Worm (Caenorhabditis elegans) whole organism, L4/young adult: ENCODE results near the gene Y39B6A.13.

ENCODE experiments used
- W03F9.2 ChIP-seq: fragments of 150-350 bp; optimal IDR thresholded peaks from 2 replicates; lab custom pipeline; 2014; ENCODE audit warnings: missing biosample characterization, missing genetic modification characterization
- dao-5 ChIP-seq: sonication (generic microtip); optimal IDR thresholded peaks from 2 replicates; lab custom pipeline; 2016; ENCODE audit warnings: missing genotype, missing genetic modification characterization, moderate library complexity, missing compliant biosample characterization
- him-1 ChIP-seq: sonication (generic microtip); optimal IDR thresholded peaks from 2 replicates; lab custom pipeline; 2016; ENCODE audit warnings: missing genotype, missing genetic modification reagents, missing genetic modification characterization, missing compliant biosample characterization

The Y39B6A.13 gene

ce11 chrV:19119260-19119659 is at the start of gene Y39B6A.13:
Gene Y39B6A.13 (minus strand): TSS chrV:19119425.
- TF ChIP-seq W03F9.2 (tag; lab: Kevin White, UChicago) (no peak), him-1 (no peak), dao-5 (tag; lab: Kevin White, UChicago) (no peak)

ce11 chrV:19158664-19159063 is 39.4 kb upstream of the Y39B6A.13 start, which contains the start of gene Y39B6A.5:
Gene Y39B6A.5 (minus strand): TSS chrV:19158877.
- TF ChIP-seq him-1 (no peak), dao-5 (tag; lab: Kevin White, UChicago) (no peak), W03F9.2 (tag; lab: Kevin White, UChicago) (peak; percentile 47)

ce11 chrV:19153806-19154205 is 34.6 kb upstream of the Y39B6A.13 start, which contains the start of gene tsp-13:
Gene tsp-13 (plus strand): TSS chrV:19154106.
- TF ChIP-seq him-1 (no peak), dao-5 (tag; lab: Kevin White, UChicago) (no peak), W03F9.2 (tag; lab: Kevin White, UChicago) (no peak)

ce11 chrV:19153244-19153643 is 34.0 kb upstream of the Y39B6A.13 start:
- TF ChIP-seq W03F9.2 (tag; lab: Kevin White, UChicago) = no peak
- no peak for TF ChIP-seq him-1
- TF ChIP-seq dao-5 (tag; lab: Kevin White, UChicago) = no peak

- TF ChIP-seq dao-5 (tag; lab: Kevin White, UChicago) = no peak
- no peak for TF ChIP-seq W03F9.2 (tag; lab: Kevin White, UChicago)
- TF ChIP-seq him-1 = no peak
These were observed 33.1 kb upstream of the Y39B6A.13 start, which contains the start of gene Y39B6A.69 for ce11 chrV:19152328-19152727. Gene Y39B6A.69 (minus strand): TSS chrV:19152428.

- TF ChIP-seq dao-5 (tag; lab: Kevin White, UChicago) (no peak), him-1 (no peak), W03F9.2 (tag; lab: Kevin White, UChicago) (no peak)
These were observed 29.8 kb upstream of the Y39B6A.13 start, which contains the start of gene Y39B6A.7 for ce11 chrV:19149057-19149456. Gene Y39B6A.7 (minus strand): TSS chrV:19149157.

ce11 chrV:19148350-19148749 is 29.1 kb upstream of the Y39B6A.13 start:
- no peak for TF ChIP-seq dao-5 (tag; lab: Kevin White, UChicago)
- no peak for TF ChIP-seq him-1
- TF ChIP-seq W03F9.2 (tag; lab: Kevin White, UChicago) = no peak

- TF ChIP-seq W03F9.2 (tag; lab: Kevin White, UChicago) = no peak
- TF ChIP-seq dao-5 (tag; lab: Kevin White, UChicago) = no peak
- no peak for TF ChIP-seq him-1
These were observed 23.4 kb upstream of the Y39B6A.13 start for ce11 chrV:19142595-19142994.

ce11 chrV:19140495-19140894 is 21.3 kb upstream of the Y39B6A.13 start, which contains the start of gene cpg-23:
Gene cpg-23 (plus strand): TSS chrV:19140795.
- no peak for TF ChIP-seq W03F9.2 (tag; lab: Kevin White, UChicago)
- TF ChIP-seq him-1 = no peak
- TF ChIP-seq dao-5 (tag; lab: Kevin White, UChicago) = no peak

- TF ChIP-seq dao-5 (tag; lab: Kevin White, UChicago) = no peak
- TF ChIP-seq him-1 = no peak
- TF ChIP-seq W03F9.2 (tag; lab: Kevin White, UChicago) = no peak
These were observed 17.0 kb upstream of the Y39B6A.13 start, which contains the start of gene Y39B6A.9 for ce11 chrV:19136206-19136605. Gene Y39B6A.9 (plus strand): TSS chrV:19136506.

ce11 chrV:19133507-19133906 is 14.3 kb upstream of the Y39B6A.13 start, which contains the start of gene Y39B6A.10:
Gene Y39B6A.10 (minus strand): TSS chrV:19133607.
- TF ChIP-seq W03F9.2 (tag; lab: Kevin White, UChicago) (no peak), him-1 (no peak), dao-5 (tag; lab: Kevin White, UChicago) (no peak)

- TF ChIP-seq dao-5 (tag; lab: Kevin White, UChicago) (no peak), W03F9.2 (tag; lab: Kevin White, UChicago) (no peak), him-1 (no peak)
These were observed 12.7 kb upstream of the Y39B6A.13 start for ce11 chrV:19131848-19132401.

ce11 chrV:19129497-19130212 is 10.4 kb upstream of the Y39B6A.13 start:
- TF ChIP-seq W03F9.2 (tag; lab: Kevin White, UChicago) (no peak), him-1 (no peak), dao-5 (tag; lab: Kevin White, UChicago) (no peak)

- TF ChIP-seq dao-5 (tag; lab: Kevin White, UChicago) = no peak
- no peak for TF ChIP-seq W03F9.2 (tag; lab: Kevin White, UChicago)
- TF ChIP-seq him-1 = no peak
These were observed 8.0 kb upstream of the Y39B6A.13 start, which contains the start of gene dyf-17 for ce11 chrV:19127225-19127624. Gene dyf-17 (plus strand): TSS chrV:19127525.
